Worm (Caenorhabditis elegans): ENCODE results near the gene srh-154.
"Not testable (repeated sequence)": the region's sequence is repeated elsewhere in the genome, so short reads cannot be mapped to it uniquely, and the experiment has no call there.

The srh-154 gene

ce11 chrV:17436492-17436891 is 3.0 kb upstream of the srh-154 start, which contains the start of gene F20E11.18:
Gene F20E11.18, minus strand, starts transcription at chrV:17436592.
- no peak for TF ChIP-seq tbx-37 (GFP tag; conservative IDR thresholded peaks at IDR 0.05)
- TF ChIP-seq B0310.2 (tag; optimal IDR thresholded peaks at IDR 0.05) = no peak
- no peak for TF ChIP-seq pes-1 (GFP tag; IDR thresholded peaks at IDR 0.05)
- TF ChIP-seq tra-4 (tag; optimal IDR thresholded peaks at IDR 0.05) = no peak
- no peak for TF ChIP-seq ceh-13 (GFP tag; optimal IDR thresholded peaks at IDR 0.05)
- no peak for TF ChIP-seq tbx-11 (GFP tag; IDR thresholded peaks at IDR 0.05)
- no peak for TF ChIP-seq hmbx-1 (tag; optimal IDR thresholded peaks at IDR 0.05)
- TF ChIP-seq scrt-1 (GFP tag; IDR thresholded peaks at IDR 0.05) = no peak
- TF ChIP-seq sea-1 (GFP tag; conservative IDR thresholded peaks at IDR 0.05) = no peak
- TF ChIP-seq aly-1 (tag; optimal IDR thresholded peaks at IDR 0.05) = no peak
- no peak for TF ChIP-seq F13C5.2 (tag; optimal IDR thresholded peaks at IDR 0.05)
- no peak for TF ChIP-seq ets-7 (tag; optimal IDR thresholded peaks at IDR 0.05)
- no peak for TF ChIP-seq ceh-36 (tag; optimal IDR thresholded peaks at IDR 0.05)
- no peak for TF ChIP-seq hmg-4 (GFP tag; optimal IDR thresholded peaks at IDR 0.05)
- no peak for TF ChIP-seq flt-1 (GFP tag; IDR thresholded peaks at IDR 0.05)
- no peak for TF ChIP-seq hnd-1 (tag; optimal IDR thresholded peaks at IDR 0.05)

- TF ChIP-seq hnd-1 (tag; optimal IDR thresholded peaks at IDR 0.05) = no peak
Measured at ce11 chrV:17438317-17438716, 1.2 kb upstream of the srh-154 start, which contains the start of gene srsx-2. Gene srsx-2, minus strand, starts transcription at chrV:17438417.

ce11 chrV:17449836-17450235 is 10.3 kb downstream of the srh-154 start:
- TF ChIP-seq ceh-13 (GFP tag; optimal IDR thresholded peaks at IDR 0.05) = no peak

ce11 chrV:17456197-17456596 is 16.7 kb downstream of the srh-154 start, which contains the start of gene srh-203:
Gene srh-203, minus strand, starts transcription at chrV:17456297.
- TF ChIP-seq hmg-4 (GFP tag; optimal IDR thresholded peaks at IDR 0.05); tbx-37 (GFP tag; conservative IDR thresholded peaks at IDR 0.05); tra-4 (tag; optimal IDR thresholded peaks at IDR 0.05): not testable (repeated sequence)

ce11 chrV:17458069-17458468 is 18.6 kb downstream of the srh-154 start, which contains the start of gene str-200:
Gene str-200, minus strand, starts transcription at chrV:17458169.
- TF ChIP-seq B0310.2 (tag; optimal IDR thresholded peaks at IDR 0.05) (no peak), sea-1 (GFP tag; conservative IDR thresholded peaks at IDR 0.05) (no peak), hnd-1 (tag; optimal IDR thresholded peaks at IDR 0.05) (no peak), pes-1 (GFP tag; IDR thresholded peaks at IDR 0.05) (no peak), ets-7 (tag; optimal IDR thresholded peaks at IDR 0.05) (no peak), hmbx-1 (tag; optimal IDR thresholded peaks at IDR 0.05) (no peak), scrt-1 (GFP tag; IDR thresholded peaks at IDR 0.05) (no peak), aly-1 (tag; optimal IDR thresholded peaks at IDR 0.05) (no peak), ama-1 (optimal IDR thresholded peaks at IDR 0.05) (no peak), F13C5.2 (tag; optimal IDR thresholded peaks at IDR 0.05) (no peak), tra-4 (tag; optimal IDR thresholded peaks at IDR 0.05) (no peak), flt-1 (GFP tag; IDR thresholded peaks at IDR 0.05) (no peak), ceh-13 (GFP tag; optimal IDR thresholded peaks at IDR 0.05) (no peak), hmg-4 (GFP tag; optimal IDR thresholded peaks at IDR 0.05) (no peak), ceh-36 (tag; optimal IDR thresholded peaks at IDR 0.05) (no peak), tbx-37 (GFP tag; conservative IDR thresholded peaks at IDR 0.05) (no peak), tbx-11 (GFP tag; IDR thresholded peaks at IDR 0.05) (no peak)

- TF ChIP-seq hmg-4 (GFP tag; optimal IDR thresholded peaks at IDR 0.05) = no peak
- no peak for TF ChIP-seq tbx-11 (GFP tag; IDR thresholded peaks at IDR 0.05)
- TF ChIP-seq pes-1 (GFP tag; IDR thresholded peaks at IDR 0.05) = no peak
- TF ChIP-seq tra-4 (tag; optimal IDR thresholded peaks at IDR 0.05) = no peak
- no peak for TF ChIP-seq B0310.2 (tag; optimal IDR thresholded peaks at IDR 0.05)
- no peak for TF ChIP-seq ceh-13 (GFP tag; optimal IDR thresholded peaks at IDR 0.05)
- no peak for TF ChIP-seq hnd-1 (tag; optimal IDR thresholded peaks at IDR 0.05)
- TF ChIP-seq hmbx-1 (tag; optimal IDR thresholded peaks at IDR 0.05) = no peak
- no peak for TF ChIP-seq tbx-37 (GFP tag; conservative IDR thresholded peaks at IDR 0.05)
- no peak for TF ChIP-seq ama-1 (optimal IDR thresholded peaks at IDR 0.05)
- TF ChIP-seq ets-7 (tag; optimal IDR thresholded peaks at IDR 0.05) = no peak
- no peak for TF ChIP-seq aly-1 (tag; optimal IDR thresholded peaks at IDR 0.05)
- TF ChIP-seq scrt-1 (GFP tag; IDR thresholded peaks at IDR 0.05) = no peak
- TF ChIP-seq ceh-36 (tag; optimal IDR thresholded peaks at IDR 0.05) = no peak
- TF ChIP-seq flt-1 (GFP tag; IDR thresholded peaks at IDR 0.05) = no peak
- no peak for TF ChIP-seq F13C5.2 (tag; optimal IDR thresholded peaks at IDR 0.05)
- TF ChIP-seq sea-1 (GFP tag; conservative IDR thresholded peaks at IDR 0.05) = no peak
Measured at ce11 chrV:17460061-17460460, 20.6 kb downstream of the srh-154 start, which contains the start of gene srz-48. Gene srz-48, minus strand, starts transcription at chrV:17460161.

- TF ChIP-seq flt-1 (GFP tag; IDR thresholded peaks at IDR 0.05); F13C5.2 (tag; optimal IDR thresholded peaks at IDR 0.05); scrt-1 (GFP tag; IDR thresholded peaks at IDR 0.05): not testable (repeated sequence)
Measured at ce11 chrV:17464278-17464677, 24.8 kb downstream of the srh-154 start, which contains the start of gene F20E11.7. Gene F20E11.7, plus strand, starts transcription at chrV:17464578.

ce11 chrV:17466751-17467150 is 27.2 kb downstream of the srh-154 start, which contains the start of gene srw-72:
Gene srw-72, plus strand, starts transcription at chrV:17467051.
- no peak for TF ChIP-seq hmg-4 (GFP tag; optimal IDR thresholded peaks at IDR 0.05)
- no peak for TF ChIP-seq flt-1 (GFP tag; IDR thresholded peaks at IDR 0.05)
- TF ChIP-seq aly-1 (tag; optimal IDR thresholded peaks at IDR 0.05) = no peak
- no peak for TF ChIP-seq ama-1 (optimal IDR thresholded peaks at IDR 0.05)
- no peak for TF ChIP-seq hmbx-1 (tag; optimal IDR thresholded peaks at IDR 0.05)
- TF ChIP-seq tra-4 (tag; optimal IDR thresholded peaks at IDR 0.05) = no peak
